Worm (Caenorhabditis elegans) whole organism, L4 larva: ENCODE results near the gene srt-18.

Source experiments
- F10B5.3 ChIP-seq: sonication (generic microtip); optimal IDR thresholded peaks from 2 replicates; lab custom pipeline; 2016; ENCODE audit warnings: mild to moderate bottlenecking, missing genetic modification characterization, missing compliant biosample characterization
- F26F4.8 ChIP-seq: fragments of 200-800 bp; sonication (Bioruptor generic); conservative IDR thresholded peaks from 2 replicates; pipeline ENCODE4 v1.3.6; 2022; ENCODE audit warnings: missing genetic modification characterization, missing compliant biosample characterization
- F44E2.7 ChIP-seq: fragments of 200-800 bp; sonication (Bioruptor generic); IDR thresholded peaks from 2 replicates; pipeline ENCODE4 v2.1.2; 2022; ENCODE audit warnings: missing genetic modification characterization, missing compliant biosample characterization
- R02D3.7 ChIP-seq: fragments of 150-350 bp; sonication (generic microtip); optimal IDR thresholded peaks from 3 replicates; lab custom pipeline; 2014; ENCODE audit warnings: missing biosample characterization, missing genetic modification characterization
- T20F7.1 ChIP-seq: fragments of 200-800 bp; sonication (Bioruptor generic); optimal IDR thresholded peaks from 2 replicates; lab custom pipeline; 2018; ENCODE audit warnings: mild to moderate bottlenecking, missing genetic modification characterization, missing compliant biosample characterization
- ZK546.5 ChIP-seq, 2 experiments: sonication (generic microtip); optimal IDR thresholded peaks; 2 replicates each; lab custom pipeline; 2017; ENCODE audit warnings: missing biosample characterization in 2 of 2, missing genetic modification characterization in 2 of 2
- arid-1 ChIP-seq: fragments of 200-800 bp; sonication (Bioruptor generic); conservative IDR thresholded peaks from 2 replicates; pipeline ENCODE4 v1.3.6; 2022; ENCODE audit warnings: missing genetic modification reagents, missing genetic modification characterization, missing compliant biosample characterization
- attf-4 ChIP-seq: sonication (generic microtip); optimal IDR thresholded peaks from 3 replicates; lab custom pipeline; 2017; ENCODE audit warnings: missing biosample characterization, missing genetic modification characterization
- ceh-28 ChIP-seq: fragments of 150-350 bp; optimal IDR thresholded peaks from 2 replicates; lab custom pipeline; 2014; ENCODE audit warnings: missing biosample characterization, missing genetic modification reagents, missing genetic modification characterization
- ceh-32 ChIP-seq: sonication (generic microtip); optimal IDR thresholded peaks from 2 replicates; lab custom pipeline; 2016; ENCODE audit warnings: mild to moderate bottlenecking, missing genetic modification characterization, missing compliant biosample characterization; ENCODE audit not compliant: poor library complexity
- ceh-44 ChIP-seq: fragments of 200-800 bp; sonication (Bioruptor generic); IDR thresholded peaks from 2 replicates; pipeline ENCODE4 v1.3.6; 2022; ENCODE audit warnings: missing genetic modification reagents, missing genetic modification characterization, missing compliant biosample characterization
- ctbp-1 ChIP-seq: fragments of 200-800 bp; sonication (Bioruptor generic); IDR thresholded peaks from 2 replicates; pipeline ENCODE4 v1.3.6; 2022; ENCODE audit warnings: missing genetic modification reagents, missing genetic modification characterization, missing compliant biosample characterization
- daf-16 ChIP-seq, 3 experiments: sonication (generic microtip); optimal IDR thresholded peaks; 2 replicates each; lab custom pipeline; 2016 to 2017; ENCODE audit warnings: missing genetic modification characterization in 3 of 3, missing genetic modification reagents in 3 of 3, mild to moderate bottlenecking in 2 of 3, missing compliant biosample characterization in 2 of 3, missing biosample characterization in 1 of 3, moderate library complexity in 1 of 3
- dmd-6 ChIP-seq: fragments of 200-800 bp; sonication (Bioruptor generic); IDR thresholded peaks from 2 replicates; pipeline ENCODE4 v1.3.6; 2022; ENCODE audit warnings: missing genetic modification reagents, missing genetic modification characterization, missing compliant biosample characterization
- dmd-8 ChIP-seq: fragments of 200-800 bp; sonication (Bioruptor generic); IDR thresholded peaks from 2 replicates; pipeline ENCODE4 v1.3.6; 2022; ENCODE audit warnings: missing genetic modification characterization, missing compliant biosample characterization
- hif-1 ChIP-seq, 2 experiments: sonication (generic microtip); optimal IDR thresholded peaks; 2 replicates each; lab custom pipeline; 2016 to 2017; ENCODE audit warnings: missing compliant biosample characterization in 2 of 2, missing genetic modification characterization in 2 of 2, missing genetic modification reagents in 2 of 2, missing genotype in 2 of 2, mild to moderate bottlenecking in 1 of 2
- hlh-11 ChIP-seq: fragments of 200-800 bp; sonication (Bioruptor generic); optimal IDR thresholded peaks from 2 replicates; lab custom pipeline; 2018; ENCODE audit warnings: mild to moderate bottlenecking, missing genetic modification characterization, missing compliant biosample characterization
- hmg-1.1 ChIP-seq: fragments of 200-800 bp; sonication (Bioruptor generic); IDR thresholded peaks from 2 replicates; pipeline ENCODE4 v1.3.6; 2022; ENCODE audit warnings: missing genetic modification reagents, missing genetic modification characterization, missing compliant biosample characterization
- jun-1 ChIP-seq: fragments of 150-350 bp; optimal IDR thresholded peaks from 2 replicates; lab custom pipeline; 2014; ENCODE audit warnings: missing biosample characterization, missing genetic modification reagents, missing genetic modification characterization
- lim-7 ChIP-seq: fragments of 200-800 bp; sonication (Bioruptor generic); IDR thresholded peaks from 2 replicates; pipeline ENCODE4 v1.3.6; 2022; ENCODE audit warnings: missing genetic modification characterization, missing compliant biosample characterization
- lin-38 ChIP-seq: fragments of 200-800 bp; sonication (Bioruptor generic); IDR thresholded peaks from 2 replicates; pipeline ENCODE4 v1.3.6; 2022; ENCODE audit warnings: missing genetic modification reagents, missing genetic modification characterization, missing compliant biosample characterization
- lin-39 ChIP-seq: fragments of 150-350 bp; optimal IDR thresholded peaks from 2 replicates; lab custom pipeline; 2014; ENCODE audit warnings: missing biosample characterization, missing genetic modification reagents, missing genetic modification characterization
- lsy-2 ChIP-seq, 2 experiments: fragments of 150-350 bp in 1 of 2; sonication (generic microtip) in 1 of 2; optimal IDR thresholded peaks; 2 replicates each; lab custom pipeline; 2014 to 2017; ENCODE audit warnings: missing biosample characterization in 2 of 2, missing genetic modification characterization in 2 of 2
- mdt-29 ChIP-seq: fragments of 200-800 bp; sonication (Bioruptor generic); IDR thresholded peaks from 2 replicates; pipeline ENCODE4 v1.3.6; 2022; ENCODE audit warnings: missing genetic modification reagents, missing genetic modification characterization, missing compliant biosample characterization
- mep-1 ChIP-seq: fragments of 150-350 bp; sonication (generic microtip); optimal IDR thresholded peaks from 3 replicates; lab custom pipeline; 2014; ENCODE audit warnings: missing biosample characterization, missing genetic modification characterization
- mes-2 ChIP-seq: sonication (generic microtip); optimal IDR thresholded peaks from 2 replicates; lab custom pipeline; 2016; ENCODE audit warnings: missing genotype, mild to moderate bottlenecking, missing genetic modification characterization, missing compliant biosample characterization; ENCODE audit not compliant: poor library complexity, severe bottlenecking
- nhr-237 ChIP-seq: sonication (generic microtip); optimal IDR thresholded peaks from 2 replicates; lab custom pipeline; 2017; ENCODE audit warnings: missing biosample characterization, missing genetic modification characterization
- nhr-41 ChIP-seq: fragments of 200-800 bp; sonication (Bioruptor generic); IDR thresholded peaks from 2 replicates; pipeline ENCODE4 v1.3.6; 2022; ENCODE audit warnings: missing genetic modification reagents, missing genetic modification characterization, missing compliant biosample characterization
- nhr-42 ChIP-seq: fragments of 200-800 bp; sonication (Bioruptor generic); IDR thresholded peaks from 2 replicates; pipeline ENCODE4 v1.3.6; 2022; ENCODE audit warnings: missing genetic modification characterization, missing compliant biosample characterization
- nhr-48 ChIP-seq: sonication (generic microtip); optimal IDR thresholded peaks from 2 replicates; lab custom pipeline; 2016; ENCODE audit warnings: mild to moderate bottlenecking, missing genetic modification characterization, missing compliant biosample characterization
- nhr-77 ChIP-seq: fragments of 150-350 bp; optimal IDR thresholded peaks from 2 replicates; lab custom pipeline; 2014; ENCODE audit warnings: missing biosample characterization, missing genetic modification characterization
- php-3 ChIP-seq: fragments of 200-800 bp; sonication (Bioruptor generic); IDR thresholded peaks from 2 replicates; pipeline ENCODE4 v1.3.6; 2022; ENCODE audit warnings: missing genetic modification reagents, missing genetic modification characterization, missing compliant biosample characterization
- pqm-1 ChIP-seq: sonication (generic microtip); optimal IDR thresholded peaks from 2 replicates; lab custom pipeline; 2017; ENCODE audit warnings: missing biosample characterization, missing genetic modification characterization
- rbr-2 ChIP-seq: sonication (generic microtip); optimal IDR thresholded peaks from 2 replicates; lab custom pipeline; 2016; ENCODE audit warnings: missing genotype, missing genetic modification characterization, missing compliant biosample characterization
- set-16 ChIP-seq: fragments of 200-800 bp; sonication (Bioruptor generic); IDR thresholded peaks from 2 replicates; pipeline ENCODE4 v1.3.6; 2022; ENCODE audit warnings: missing genetic modification reagents, missing genetic modification characterization, missing compliant biosample characterization
- spr-1 ChIP-seq: sonication (generic microtip); optimal IDR thresholded peaks from 2 replicates; lab custom pipeline; 2016; ENCODE audit warnings: mild to moderate bottlenecking, missing genetic modification characterization, missing compliant biosample characterization
- unc-130 ChIP-seq: sonication (generic microtip); optimal IDR thresholded peaks from 2 replicates; lab custom pipeline; 2016; ENCODE audit warnings: missing genetic modification reagents, missing genetic modification characterization, missing compliant biosample characterization
- unc-39 ChIP-seq: sonication (generic microtip); optimal IDR thresholded peaks from 2 replicates; lab custom pipeline; 2017; ENCODE audit warnings: missing biosample characterization, missing genetic modification characterization
- unc-62 ChIP-seq, 3 experiments: fragments of 150-350 bp in 1 of 3; sonication (generic microtip); optimal IDR thresholded peaks in 2 of 3; peaks in 1 of 3; 1 replicate in 1 of 3; 2 replicates in 2 of 3; lab custom pipeline; 2014 to 2017; ENCODE audit warnings: missing biosample characterization in 3 of 3, missing genetic modification characterization in 3 of 3, missing genetic modification reagents in 3 of 3, missing genotype in 1 of 3
- zfp-3 ChIP-seq: fragments of 200-800 bp; sonication (Bioruptor generic); conservative IDR thresholded peaks from 2 replicates; pipeline ENCODE4 v1.3.6; 2022; ENCODE audit warnings: missing genetic modification reagents, missing genetic modification characterization, missing compliant biosample characterization
- ztf-7 ChIP-seq: fragments of 150-350 bp; optimal IDR thresholded peaks from 2 replicates; lab custom pipeline; 2014; ENCODE audit warnings: missing biosample characterization, missing genetic modification characterization

srt-18 gene

DNA sequence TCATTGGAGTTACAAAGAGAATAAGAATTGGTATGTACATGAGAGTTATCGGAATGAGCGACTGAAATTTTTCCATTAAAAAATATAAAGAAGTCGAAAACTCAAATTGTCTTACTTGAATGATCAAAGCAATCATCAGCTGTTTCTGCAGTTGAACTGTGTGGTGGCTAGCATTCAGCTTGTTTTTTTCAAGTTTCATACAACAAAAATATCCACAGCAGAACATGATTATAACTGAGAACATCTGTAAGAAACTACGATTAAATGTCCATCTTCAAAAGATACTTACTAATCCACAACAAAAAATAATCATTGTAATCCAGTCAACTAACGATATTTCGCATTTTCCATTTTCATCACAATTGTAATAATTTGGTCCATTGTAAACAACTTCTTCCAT is 30.7 kb downstream of the srt-18 start:
- TF ChIP-seq daf-16 (GFP tag; optimal IDR thresholded peaks at IDR 0.05; lab: Kevin White, UChicago): no peak
- no peak for TF ChIP-seq daf-16 (tag; optimal IDR thresholded peaks at IDR 0.05; lab: Kevin White, UChicago)
- peak in 1 of 2 experiments; percentile 3 for TF ChIP-seq unc-62 (GFP tag; optimal IDR thresholded peaks at IDR 0.05 in 1 of 2; lab: Kevin White, UChicago)
- TF ChIP-seq unc-62 (tag; optimal IDR thresholded peaks at IDR 0.05; lab: Kevin White, UChicago): no peak
- TF ChIP-seq dmd-6 (GFP tag; lab: Robert Waterston, UW): no peak
- no peak for TF ChIP-seq mes-2 (tag; lab: Kevin White, UChicago)

- no peak for TF ChIP-seq arid-1 (GFP tag; lab: Robert Waterston, UW)
- no peak for TF ChIP-seq ztf-7 (tag; lab: Kevin White, UChicago)
- no peak for TF ChIP-seq unc-39 (tag; lab: Kevin White, UChicago)
- TF ChIP-seq lsy-2 (tag; optimal IDR thresholded peaks at IDR 0.05; lab: Kevin White, UChicago): no peak
- TF ChIP-seq zfp-3 (GFP tag; lab: Robert Waterston, UW): no peak
- TF ChIP-seq unc-130 (GFP tag; lab: Kevin White, UChicago): no peak
- no peak for TF ChIP-seq nhr-42 (GFP tag; lab: Robert Waterston, UW)
- TF ChIP-seq jun-1: no peak
Measured at ce11 chrV:8983604-8984003, 31.8 kb downstream of the srt-18 start, which contains the start of gene str-86. TSS of gene str-86 (minus strand) at chrV:8983704.

- TF ChIP-seq nhr-237 (tag; lab: Kevin White, UChicago) (no peak), ZK546.5 (tag; optimal IDR thresholded peaks at IDR 0.05; lab: Kevin White, UChicago) (no peak), hmg-1.1 (no peak), dmd-8 (GFP tag; lab: Robert Waterston, UW) (no peak), nhr-41 (GFP tag; lab: Robert Waterston, UW) (no peak), mdt-29 (GFP tag; lab: Robert Waterston, UW) (no peak), nhr-48 (tag; lab: Kevin White, UChicago) (no peak), rbr-2 (tag; lab: Kevin White, UChicago) (no peak), ctbp-1 (GFP tag; lab: Robert Waterston, UW) (no peak), lim-7 (GFP tag; lab: Robert Waterston, UW) (no peak), F10B5.3 (tag; lab: Kevin White, UChicago) (no peak), mep-1 (no peak), hlh-11 (tag; lab: Kevin White, UChicago) (no peak), lsy-2 (tag; optimal IDR thresholded peaks at IDR 0.05; lab: Kevin White, UChicago) (no peak)
- TF ChIP-seq, all 104 proteins: peak for 0
Measured at ce11 chrV:8980845-8981244, 34.6 kb downstream of the srt-18 start, which contains the start of gene str-84. TSS of gene str-84 (minus strand) at chrV:8980945.

DNA sequence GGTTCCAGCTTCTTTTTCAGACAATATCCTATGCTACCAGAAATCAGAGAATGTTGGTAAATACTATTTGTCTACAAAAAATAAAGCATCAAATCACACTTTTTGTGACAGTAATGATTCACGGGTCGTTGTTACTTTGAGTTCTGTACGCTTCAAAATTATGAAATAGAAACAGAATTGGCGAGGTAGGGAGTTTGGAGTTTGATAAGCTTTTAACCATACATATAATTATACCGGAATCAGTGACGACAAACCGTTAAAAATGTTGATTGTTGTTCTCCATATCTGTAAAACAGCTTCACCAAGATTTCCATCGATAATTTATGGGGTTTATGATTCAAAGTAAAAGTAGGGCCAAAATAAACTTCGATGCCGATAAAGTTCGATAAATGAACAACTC is 37.5 kb downstream of the srt-18 start:
- TF ChIP-seq php-3 (GFP tag; lab: Robert Waterston, UW) (0 out of 2 replicates have a peak, but pooled peaks have one; percentile 14), nhr-42 (GFP tag; lab: Robert Waterston, UW) (no peak), pqm-1 (tag; lab: Kevin White, UChicago) (peak; percentile 46), daf-16 (GFP tag; optimal IDR thresholded peaks at IDR 0.05; lab: Kevin White, UChicago) (no peak), daf-16 (tag; optimal IDR thresholded peaks at IDR 0.05; lab: Kevin White, UChicago) (peak; percentile 66), set-16 (no peak)

- no peak for TF ChIP-seq spr-1 (tag; lab: Kevin White, UChicago)
- TF ChIP-seq ceh-44: no peak
- no peak for TF ChIP-seq lin-39
- no peak for TF ChIP-seq T20F7.1 (GFP tag; lab: Kevin White, UChicago)
- no peak for TF ChIP-seq daf-16 (GFP tag; optimal IDR thresholded peaks at IDR 0.05; lab: Kevin White, UChicago)
- peak; percentile 27 for TF ChIP-seq daf-16 (tag; optimal IDR thresholded peaks at IDR 0.05; lab: Kevin White, UChicago)
- TF ChIP-seq F26F4.8 (GFP tag; lab: Robert Waterston, UW): no peak
- TF ChIP-seq nhr-77 (tag; lab: Kevin White, UChicago): peak; percentile 31
- TF ChIP-seq ceh-28 (tag; lab: Kevin White, UChicago): no peak
- TF ChIP-seq F44E2.7 (GFP tag; lab: Robert Waterston, UW): no peak
- TF ChIP-seq ceh-32 (tag; lab: Kevin White, UChicago): no peak
- no peak for TF ChIP-seq hif-1 (tag; optimal IDR thresholded peaks at IDR 0.05; lab: Kevin White, UChicago)
- TF ChIP-seq unc-62 (GFP tag; optimal IDR thresholded peaks at IDR 0.05 in 1 of 2; lab: Kevin White, UChicago): peak in 1 of 2 experiments; percentile 10
- TF ChIP-seq unc-62 (tag; optimal IDR thresholded peaks at IDR 0.05; lab: Kevin White, UChicago): no peak
- TF ChIP-seq R02D3.7 (tag; lab: Kevin White, UChicago): no peak
- TF ChIP-seq jun-1: no peak
- no peak for TF ChIP-seq nhr-237 (tag; lab: Kevin White, UChicago)
- TF ChIP-seq lin-38 (GFP tag; lab: Robert Waterston, UW): no peak
- TF ChIP-seq hlh-11 (tag; lab: Kevin White, UChicago): peak; percentile 47
- no peak for TF ChIP-seq attf-4 (tag; lab: Kevin White, UChicago)
Measured at ce11 chrV:8974889-8975422, 40.5 kb downstream of the srt-18 start, which contains the start of gene nhr-143. TSS of gene nhr-143 (minus strand) at chrV:8974939.
